Worm (Caenorhabditis elegans): ENCODE results near the gene srw-67.
A peak's percentile ranks its signal among the peaks of the same experiment; 100 is the strongest.

Gene srw-67

ce11 chrV:7428880-7429279 lies 11.4 kb downstream of the srw-67 start, which contains the start of gene srw-69:
TSS of gene srw-69 (minus strand) at chrV:7428980.
- TF ChIP-seq nhr-77 (tag; optimal IDR thresholded peaks at IDR 0.05) (no peak), nhr-28 (tag; optimal IDR thresholded peaks at IDR 0.05) (no peak), nhr-19 (GFP tag; conservative IDR thresholded peaks at IDR 0.05) (no peak), C04F5.9 (tag; optimal IDR thresholded peaks at IDR 0.05) (no peak), lin-15B (tag; optimal IDR thresholded peaks at IDR 0.05) (no peak), irx-1 (tag; optimal IDR thresholded peaks at IDR 0.05) (no peak), mep-1 (tag; optimal IDR thresholded peaks at IDR 0.05) (no peak), ztf-11 (tag; optimal IDR thresholded peaks at IDR 0.05) (no peak), isw-1 (GFP tag; IDR thresholded peaks at IDR 0.05) (no peak), alr-1 (tag; optimal IDR thresholded peaks at IDR 0.05; ENCODE audit: borderline replicate concordance) (no peak), nhr-71 (tag; optimal IDR thresholded peaks at IDR 0.05) (no peak), nhr-76 (tag; optimal IDR thresholded peaks at IDR 0.05) (no peak), lin-14 (GFP tag; optimal IDR thresholded peaks at IDR 0.05) (no peak), blmp-1 (tag; optimal IDR thresholded peaks at IDR 0.05) (no peak), mab-9 (GFP tag; IDR thresholded peaks at IDR 0.05) (no peak), C34B4.2 (tag; optimal IDR thresholded peaks at IDR 0.05) (no peak)

- TF ChIP-seq fkh-8 (tag; optimal IDR thresholded peaks at IDR 0.05) (peak; percentile 33), nhr-85 (tag) (no peak), rnt-1 (tag; optimal IDR thresholded peaks at IDR 0.05) (no peak), nhr-11 (tag; optimal IDR thresholded peaks at IDR 0.05) (peak; percentile 30)
These were observed 13.6 kb downstream of the srw-67 start, which contains the start of gene srw-71 for ce11 chrV:7431016-7431415. TSS of gene srw-71 (minus strand) at chrV:7431116.

ce11 chrV:7432441-7433146 lies 15.1 kb downstream of the srw-67 start:
- peak; percentile 5 for TF ChIP-seq elt-2 (tag; optimal IDR thresholded peaks at IDR 0.05)
- TF ChIP-seq ama-1 (optimal IDR thresholded peaks at IDR 0.05), result peak; percentile 52
- TF ChIP-seq nhr-76 (tag; optimal IDR thresholded peaks at IDR 0.05), result no peak
- peak; percentile 24 for TF ChIP-seq nhr-90 (tag; optimal IDR thresholded peaks at IDR 0.05; ENCODE audit: poor library complexity)
- peak; percentile 53 for TF ChIP-seq nhr-85 (tag)
- no peak for TF ChIP-seq fkh-4 (tag; optimal IDR thresholded peaks at IDR 0.05; ENCODE audit: borderline replicate concordance)
- TF ChIP-seq unc-98 (GFP tag; IDR thresholded peaks at IDR 0.05), result no peak
- TF ChIP-seq snu-23 (GFP tag; optimal IDR thresholded peaks at IDR 0.05), result peak; percentile 44
- peak; percentile 21 for TF ChIP-seq lir-3 (tag; optimal IDR thresholded peaks at IDR 0.05; ENCODE audit: poor library complexity)
- TF ChIP-seq ceh-88 (GFP tag; IDR thresholded peaks at IDR 0.05), result 0 out of 2 replicates have a peak, but pooled peaks have one; percentile 10
- no peak for TF ChIP-seq unc-62 (GFP tag; optimal IDR thresholded peaks at IDR 0.05)
- TF ChIP-seq efl-1 (optimal IDR thresholded peaks at IDR 0.05), result no peak
- peak in 1 of 2 experiments; percentile 80 for TF ChIP-seq efl-1 (GFP tag; optimal IDR thresholded peaks at IDR 0.05 in 1 of 2)
- TF ChIP-seq fos-1 (tag; optimal IDR thresholded peaks at IDR 0.05), result no peak
- peak; percentile 6 for TF ChIP-seq nhr-20 (tag; optimal IDR thresholded peaks at IDR 0.05)
- no peak for TF ChIP-seq blmp-1 (tag; optimal IDR thresholded peaks at IDR 0.05)
- peak in 1 of 6 experiments; percentile 35 for TF ChIP-seq elt-3 (tag; optimal IDR thresholded peaks at IDR 0.05)

ce11 chrV:7434805-7435363 lies 17.4 kb downstream of the srw-67 start:
- peak; percentile 92 for TF ChIP-seq nhr-71 (tag; optimal IDR thresholded peaks at IDR 0.05)
- TF ChIP-seq ceh-82 (tag; optimal IDR thresholded peaks at IDR 0.05), result peak; percentile 25 to 32 (median 28)
- TF ChIP-seq sup-37 (GFP tag; optimal IDR thresholded peaks at IDR 0.05), result peak; percentile 31
- TF ChIP-seq nhr-28 (tag; optimal IDR thresholded peaks at IDR 0.05), result no peak
- TF ChIP-seq C16A3.4 (tag; optimal IDR thresholded peaks at IDR 0.05), result peak; percentile 13
- peak; percentile 39 for TF ChIP-seq skn-1 (tag; optimal IDR thresholded peaks at IDR 0.05)
- peak; percentile 25 for TF ChIP-seq unc-86 (tag; optimal IDR thresholded peaks at IDR 0.05)
- TF ChIP-seq lin-35 (GFP tag; optimal IDR thresholded peaks at IDR 0.05), result peak; percentile 49 to 72
- TF ChIP-seq ceh-63 (GFP tag; optimal IDR thresholded peaks at IDR 0.05), result no peak
- peak; percentile 32 for TF ChIP-seq xbp-1 (tag; optimal IDR thresholded peaks at IDR 0.05)
- peak; percentile 33 for TF ChIP-seq fkh-10 (GFP tag; optimal IDR thresholded peaks at IDR 0.05)
- TF ChIP-seq mep-1 (tag; optimal IDR thresholded peaks at IDR 0.05), result peak; percentile 60
- peak; percentile 19 to 41 for TF ChIP-seq efl-1 (optimal IDR thresholded peaks at IDR 0.05)
- peak in 1 of 2 experiments; percentile 87 for TF ChIP-seq efl-1 (GFP tag; optimal IDR thresholded peaks at IDR 0.05 in 1 of 2)
- TF ChIP-seq dsc-1 (tag; optimal IDR thresholded peaks at IDR 0.05), result peak; percentile 47
- TF ChIP-seq hlh-4 (tag; optimal IDR thresholded peaks at IDR 0.05), result no peak
- TF ChIP-seq ama-1 (optimal IDR thresholded peaks at IDR 0.05), result no peak
- TF ChIP-seq pax-3 (tag; optimal IDR thresholded peaks at IDR 0.05), result peak; percentile 29
- no peak for TF ChIP-seq ces-1 (GFP tag; optimal IDR thresholded peaks at IDR 0.05)

Measured in whole organism, L1 larva.